Worm (Caenorhabditis elegans): ENCODE data around the gene col-85.

ce11 chrII:12471138-12471855, 23.6 kb downstream of the col-85 start, which contains the start of the genes F15A4.5 and phat-8:
- no peak for TF ChIP-seq skn-1 (tag; optimal IDR thresholded peaks at IDR 0.05)
- TF ChIP-seq nhr-28 (tag; optimal IDR thresholded peaks at IDR 0.05): no peak
- no peak for TF ChIP-seq lin-39 (tag; optimal IDR thresholded peaks at IDR 0.05)
- TF ChIP-seq snpc-4 (tag; optimal IDR thresholded peaks at IDR 0.05): no peak
- TF ChIP-seq saeg-2 (GFP tag; IDR thresholded peaks at IDR 0.05): no peak
- no peak for TF ChIP-seq ceh-28 (tag; optimal IDR thresholded peaks at IDR 0.05)
- TF ChIP-seq ztf-7 (tag; optimal IDR thresholded peaks at IDR 0.05): no peak
- TF ChIP-seq ceh-82 (tag; optimal IDR thresholded peaks at IDR 0.05): no peak

Measured in whole organism, L4 larva.